Fruit fly (Drosophila melanogaster) whole organism, embryonic: Measurements from ENCODE around the gene Ac76E.

Experiments
- Aef1 ChIP-seq: fragments of 200-800 bp; sonication (Bioruptor generic); IDR thresholded peaks from 3 replicates; pipeline ENCODE4 v1.3.6; 2022; ENCODE audit warnings: missing biosample characterization, missing genetic modification characterization
- Asciz ChIP-seq: fragments of 200-800 bp; sonication (Bioruptor generic); optimal IDR thresholded peaks from 2 replicates; lab custom pipeline; 2017; ENCODE audit warnings: missing biosample characterization, mild to moderate bottlenecking, missing genetic modification characterization, missing genetic modification reagents
- Atf3 ChIP-seq: fragments of 200-800 bp; sonication (Bioruptor generic); optimal IDR thresholded peaks from 3 replicates; lab custom pipeline; 2016; ENCODE audit warnings: missing biosample characterization, missing genetic modification characterization
- Awh ChIP-seq: fragments of 200-800 bp; sonication (Bioruptor generic); IDR thresholded peaks from 2 replicates; pipeline ENCODE4, ENCODE4 v1.3.6; 2022; ENCODE audit warnings: missing biosample characterization, missing genetic modification characterization
- B-H1 ChIP-seq: fragments of 200-800 bp; sonication (Bioruptor generic); IDR thresholded peaks from 3 replicates; pipeline ENCODE4 v1.3.6; 2022; ENCODE audit warnings: missing biosample characterization, missing genetic modification characterization
- CG10565 ChIP-seq: fragments of 200-800 bp; sonication (Bioruptor generic); optimal IDR thresholded peaks from 3 replicates; lab custom pipeline; 2016; ENCODE audit warnings: missing biosample characterization, mild to moderate bottlenecking, missing genetic modification characterization
- CG11085 ChIP-seq: fragments of 200-800 bp; sonication (Bioruptor generic); IDR thresholded peaks from 2 replicates; pipeline ENCODE4 v1.3.6; 2022; ENCODE audit warnings: missing biosample characterization, missing genetic modification characterization
- CG12391 ChIP-seq: fragments of 200-800 bp; sonication (Bioruptor generic); optimal IDR thresholded peaks from 3 replicates; lab custom pipeline; 2018; ENCODE audit warnings: missing biosample characterization, mild to moderate bottlenecking, missing genetic modification characterization, moderate library complexity
- CG1602 ChIP-seq: fragments of 200-800 bp; sonication (Bioruptor generic); optimal IDR thresholded peaks from 3 replicates; lab custom pipeline; 2016; ENCODE audit warnings: missing biosample characterization, missing genetic modification characterization
- CG1603 ChIP-seq: fragments of 200-800 bp; sonication (Bioruptor generic); optimal IDR thresholded peaks from 2 replicates; lab custom pipeline; 2019; ENCODE audit warnings: missing biosample characterization, mild to moderate bottlenecking, missing genetic modification characterization, moderate library complexity
- CG16815 ChIP-seq: fragments of 200-800 bp; sonication (Bioruptor generic); optimal IDR thresholded peaks from 3 replicates; lab custom pipeline; 2017; ENCODE audit warnings: missing biosample characterization, mild to moderate bottlenecking, missing genetic modification characterization
- CG17829 ChIP-seq: fragments of 200-800 bp; optimal IDR thresholded peaks from 2 replicates; lab custom pipeline; 2019; ENCODE audit warnings: missing biosample characterization, mild to moderate bottlenecking, missing genetic modification characterization, moderate library complexity
- CG1792 ChIP-seq: fragments of 200-800 bp; sonication (Bioruptor generic); optimal IDR thresholded peaks from 2 replicates; lab custom pipeline; 2016; ENCODE audit warnings: missing biosample characterization, missing genetic modification characterization
- CG1832 ChIP-seq: fragments of 200-800 bp; sonication (Bioruptor generic); optimal IDR thresholded peaks from 2 replicates; lab custom pipeline; 2017; ENCODE audit warnings: missing biosample characterization, mild to moderate bottlenecking, missing genetic modification characterization, inconsistent platforms
- CG2116 ChIP-seq: fragments of 200-800 bp; sonication (Bioruptor generic); optimal IDR thresholded peaks from 3 replicates; lab custom pipeline; 2018; ENCODE audit warnings: missing biosample characterization, mild to moderate bottlenecking, missing genetic modification characterization
- CG30020 ChIP-seq: fragments of 200-800 bp; optimal IDR thresholded peaks from 2 replicates; lab custom pipeline; 2019; ENCODE audit warnings: missing biosample characterization, mild to moderate bottlenecking, missing genetic modification characterization, moderate library complexity
- CG32532 ChIP-seq: fragments of 200-800 bp; sonication (Bioruptor generic); IDR thresholded peaks from 2 replicates; pipeline ENCODE4 v1.3.6; 2022; ENCODE audit warnings: missing biosample characterization, missing genetic modification characterization
- CG32772 ChIP-seq: fragments of 200-800 bp; sonication (Bioruptor generic); IDR thresholded peaks from 2 replicates; pipeline ENCODE4 v1.3.6; 2022; ENCODE audit warnings: missing biosample characterization, missing genetic modification characterization
- CG4424 ChIP-seq: fragments of 200-800 bp; sonication (Bioruptor generic); optimal IDR thresholded peaks from 3 replicates; lab custom pipeline; 2016; ENCODE audit warnings: missing biosample characterization, missing genetic modification characterization
- CG8281 ChIP-seq: fragments of 200-800 bp; sonication (Bioruptor generic); optimal IDR thresholded peaks from 2 replicates; lab custom pipeline; 2018; ENCODE audit warnings: missing biosample characterization, mild to moderate bottlenecking, missing genetic modification characterization, moderate library complexity
- CG9727 ChIP-seq: fragments of 200-800 bp; sonication (Bioruptor generic); optimal IDR thresholded peaks from 3 replicates; lab custom pipeline; 2017; ENCODE audit warnings: missing biosample characterization, mild to moderate bottlenecking, missing genetic modification characterization
- CG9876 ChIP-seq: fragments of 200-800 bp; sonication (Bioruptor generic); optimal IDR thresholded peaks from 2 replicates; lab custom pipeline; 2016; ENCODE audit warnings: missing biosample characterization, missing genetic modification characterization
- CoRest ChIP-seq: fragments of 200-800 bp; sonication (Bioruptor generic); optimal IDR thresholded peaks from 3 replicates; lab custom pipeline; 2018; ENCODE audit warnings: missing biosample characterization, mild to moderate bottlenecking, missing genetic modification characterization, moderate library complexity
- Dip3 ChIP-seq: fragments of 200-800 bp; sonication (Bioruptor generic); optimal IDR thresholded peaks from 3 replicates; lab custom pipeline; 2016; ENCODE audit warnings: missing biosample characterization, missing genetic modification characterization
- E2f2 ChIP-seq: fragments of 200-800 bp; sonication (Bioruptor generic); IDR thresholded peaks from 2 replicates; pipeline ENCODE4 v1.3.6; 2022; ENCODE audit warnings: missing biosample characterization, missing genetic modification characterization
- H15 ChIP-seq: fragments of 200-800 bp; sonication (Bioruptor generic); IDR thresholded peaks from 3 replicates; pipeline ENCODE4 v1.3.6; 2022; ENCODE audit warnings: missing biosample characterization, missing genetic modification characterization
- Hmr ChIP-seq: fragments of 200-800 bp; sonication (Bioruptor generic); optimal IDR thresholded peaks from 3 replicates; lab custom pipeline; 2017; ENCODE audit warnings: mild to moderate bottlenecking, missing biosample characterization, missing genetic modification reagents, missing genetic modification characterization
- Hr3 ChIP-seq: fragments of 200-800 bp; sonication (Bioruptor generic); optimal IDR thresholded peaks from 3 replicates; lab custom pipeline; 2016; ENCODE audit warnings: missing biosample characterization, missing genetic modification characterization
- Lim3 ChIP-seq: fragments of 200-800 bp; sonication (Bioruptor generic); IDR thresholded peaks from 2 replicates; pipeline ENCODE4 v1.3.6; 2022; ENCODE audit warnings: missing biosample characterization, missing genetic modification characterization
- Nf-YC ChIP-seq: fragments of 200-800 bp; optimal IDR thresholded peaks from 3 replicates; lab custom pipeline; 2019; ENCODE audit warnings: missing biosample characterization, mild to moderate bottlenecking, missing genetic modification characterization, moderate library complexity
- abd-A ChIP-seq: fragments of 200-800 bp; sonication (Bioruptor generic); optimal IDR thresholded peaks from 3 replicates; lab custom pipeline; 2019; ENCODE audit warnings: missing biosample characterization, mild to moderate bottlenecking, missing genetic modification characterization, moderate library complexity
- ac ChIP-seq: fragments of 200-800 bp; sonication (Bioruptor generic); optimal IDR thresholded peaks from 3 replicates; lab custom pipeline; 2017; ENCODE audit warnings: missing biosample characterization, mild to moderate bottlenecking, missing genetic modification characterization
- bbx ChIP-seq: fragments of 200-800 bp; sonication (Bioruptor generic); IDR thresholded peaks from 2 replicates; pipeline ENCODE4 v1.3.6; 2022; ENCODE audit warnings: missing biosample characterization, missing genetic modification characterization; ENCODE audit not compliant: partially characterized antibody
- bowl ChIP-seq: fragments of 200-800 bp; sonication (Bioruptor generic); IDR thresholded peaks from 2 replicates; pipeline ENCODE4 v1.3.6; 2022; ENCODE audit warnings: missing biosample characterization, missing genetic modification characterization
- ci ChIP-seq: fragments of 200-800 bp; sonication (Bioruptor generic); IDR thresholded peaks from 3 replicates; pipeline ENCODE4 v1.3.6; 2022; ENCODE audit warnings: missing biosample characterization, missing genetic modification characterization
- fd64A ChIP-seq: fragments of 200-800 bp; sonication (Bioruptor generic); optimal IDR thresholded peaks from 3 replicates; lab custom pipeline; 2018; ENCODE audit warnings: missing biosample characterization, mild to moderate bottlenecking, missing genetic modification characterization
- lola ChIP-seq, 3 experiments: fragments of >200 bp in 2 of 3; fragments of 200-800 bp in 1 of 3; sonication (Bioruptor generic) in 1 of 3; optimal IDR thresholded peaks; 2 replicates each; lab custom pipeline; 2017 to 2019; ENCODE audit warnings: missing biosample characterization in 3 of 3, missing genetic modification characterization in 3 of 3, mild to moderate bottlenecking in 1 of 3, moderate library complexity in 1 of 3
- maf-S ChIP-seq: fragments of 200-800 bp; sonication (Bioruptor generic); optimal IDR thresholded peaks from 2 replicates; lab custom pipeline; 2016; ENCODE audit warnings: missing biosample characterization, missing genetic modification characterization
- otp ChIP-seq: fragments of 200-800 bp; sonication (Bioruptor generic); IDR thresholded peaks from 3 replicates; pipeline ENCODE4, ENCODE4 v1.3.6; 2022; ENCODE audit warnings: missing biosample characterization, missing genetic modification characterization
- prd ChIP-seq, 3 experiments: fragments of >200 bp in 2 of 3; fragments of 200-800 bp in 1 of 3; sonication (Bioruptor generic) in 1 of 3; optimal IDR thresholded peaks in 2 of 3; IDR thresholded peaks in 1 of 3; 2 replicates in 2 of 3; 3 replicates in 1 of 3; pipeline versions ENCODE4 v1.3.6 to Lab custom; 2017 to 2022; ENCODE audit warnings: missing biosample characterization in 1 of 3, missing genetic modification characterization in 1 of 3
- pum ChIP-seq: fragments of 200-800 bp; sonication (Bioruptor generic); optimal IDR thresholded peaks from 2 replicates; lab custom pipeline; 2016; ENCODE audit warnings: missing biosample characterization, missing genetic modification characterization
- pzg ChIP-seq: fragments of 200-800 bp; sonication (Bioruptor generic); optimal IDR thresholded peaks from 3 replicates; lab custom pipeline; 2018; ENCODE audit warnings: missing biosample characterization, mild to moderate bottlenecking, missing genetic modification characterization, moderate library complexity
- sim ChIP-seq: fragments of 200-800 bp; sonication (Bioruptor generic); IDR thresholded peaks from 2 replicates; pipeline ENCODE4 v1.3.6; 2022; ENCODE audit warnings: missing biosample characterization, missing genetic modification characterization
- slbo ChIP-seq: fragments of 200-800 bp; sonication (Bioruptor generic); IDR thresholded peaks from 2 replicates; pipeline ENCODE4 v1.3.6; 2022; ENCODE audit warnings: missing biosample characterization, missing genetic modification characterization
- twi ChIP-seq: fragments of 200-800 bp; optimal IDR thresholded peaks from 2 replicates; lab custom pipeline; 2019; ENCODE audit warnings: missing biosample characterization, mild to moderate bottlenecking, missing genetic modification characterization, moderate library complexity
- vnd ChIP-seq: fragments of 200-800 bp; sonication (Bioruptor generic); IDR thresholded peaks from 3 replicates; pipeline ENCODE4 v1.3.6; 2022; ENCODE audit warnings: missing biosample characterization, missing genetic modification characterization; ENCODE audit not compliant: partially characterized antibody
- zen2 ChIP-seq: fragments of 200-800 bp; sonication (Bioruptor generic); IDR thresholded peaks from 3 replicates; pipeline ENCODE4 v1.3.6; 2022; ENCODE audit warnings: missing biosample characterization, missing genetic modification characterization; ENCODE audit not compliant: partially characterized antibody

Gene Ac76E

DNA sequence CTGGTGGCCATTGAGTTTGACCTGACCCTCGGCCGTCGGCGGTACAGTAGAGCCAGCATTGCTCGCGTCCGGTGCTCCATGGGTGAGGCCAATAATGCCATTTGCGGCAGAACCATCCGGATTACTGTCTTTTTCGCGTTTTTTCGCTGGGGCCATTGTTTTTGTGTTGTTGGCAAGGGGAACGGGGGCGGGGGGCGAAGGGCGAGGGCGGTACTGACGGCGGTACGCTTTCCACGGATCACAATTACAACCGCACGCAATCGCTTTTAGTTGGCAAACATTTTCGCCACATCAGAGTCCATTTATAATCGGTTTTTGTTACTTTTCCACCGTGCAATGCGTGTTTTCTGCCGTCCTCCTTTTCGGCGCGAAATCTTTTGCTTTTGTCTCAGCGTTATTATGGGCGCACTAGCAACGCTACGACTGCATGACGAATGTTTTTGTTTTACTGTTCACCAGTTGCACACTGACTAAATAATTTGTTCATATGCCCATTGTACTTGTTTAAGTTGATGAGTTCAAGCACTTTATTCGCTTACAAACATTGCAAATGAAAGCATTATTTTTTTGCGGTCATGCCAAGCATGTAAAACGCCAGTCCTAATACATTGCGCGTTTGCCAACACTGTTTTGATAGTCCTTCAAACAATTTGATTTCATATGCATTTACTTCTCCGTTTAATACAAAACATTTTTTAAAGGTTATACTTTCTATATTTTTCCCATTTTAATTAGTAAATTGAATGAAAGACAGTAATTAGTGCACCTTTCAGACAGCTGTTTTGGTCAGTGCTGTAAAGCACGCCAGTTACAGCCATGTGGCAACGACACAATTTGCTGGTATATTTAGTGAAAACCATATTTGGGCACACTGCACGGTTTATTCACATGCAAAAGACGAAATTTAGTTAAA lies 16.0 kb upstream of the Ac76E start, which contains the start of gene Pfdn6 (continued):
- no peak for TF ChIP-seq CG8281
- TF ChIP-seq CG16815 (GFP tag; lab: Kevin White, UChicago), result peak; percentile 74
- peak; percentile 80 for TF ChIP-seq CG12391 (tag; lab: Kevin White, UChicago)
- TF ChIP-seq bowl (GFP tag; lab: Robert Waterston, UW), result 0 out of 2 replicates have a peak, but pooled peaks have one; percentile 19
- TF ChIP-seq sim (GFP tag; lab: Robert Waterston, UW), result no peak
- TF ChIP-seq bbx (GFP tag; lab: Robert Waterston, UW), result peak; percentile 34; the same call in 1 of the 2 replicates
- no peak for TF ChIP-seq CG1832
- TF ChIP-seq Hmr (GFP tag; lab: Kevin White, UChicago), result peak; percentile 75
- peak; percentile 55; the same call in 1 of the 3 replicates for TF ChIP-seq otp (GFP tag; lab: Robert Waterston, UW)
- TF ChIP-seq fd64A, result peak; percentile 6
- TF ChIP-seq CG30020 (tag; lab: Kevin White, UChicago), result peak; percentile 65
- peak; percentile 89 for TF ChIP-seq CG9876 (GFP tag; lab: Kevin White, UChicago)
- TF ChIP-seq ac, result no peak
- TF ChIP-seq B-H1 (GFP tag; lab: Robert Waterston, UW), result peak; percentile 41; the same call in 1 of the 3 replicates
- peak; percentile 68 for TF ChIP-seq CG4424
- TF ChIP-seq Nf-YC (tag; lab: Kevin White, UChicago), result peak; percentile 68
- TF ChIP-seq ci (GFP tag; lab: Robert Waterston, UW), result peak; percentile 85; the same call in 2 of the 3 replicates
- TF ChIP-seq CG1792 (GFP tag; lab: Kevin White, UChicago), result peak; percentile 95
- no peak for TF ChIP-seq abd-A (tag; lab: Kevin White, UChicago)
- TF ChIP-seq E2f2 (GFP tag; lab: Robert Waterston, UW), result peak; percentile 39
- peak; percentile 67 for TF ChIP-seq CG17829 (tag; lab: Kevin White, UChicago)
- peak; percentile 42 for TF ChIP-seq Atf3 (GFP tag; lab: Kevin White, UChicago)
- TF ChIP-seq CG1602, result peak; percentile 76
- TF ChIP-seq zen2 (GFP tag; lab: Robert Waterston, UW), result no peak; the same call in 2 of the 3 replicates
- peak; percentile 78 for TF ChIP-seq CG32532 (GFP tag; lab: Robert Waterston, UW)
- TF ChIP-seq CG11085 (GFP tag; lab: Robert Waterston, UW), result 0 out of 2 replicates have a peak, but pooled peaks have one; percentile 15
- TF ChIP-seq lola (GFP tag; optimal IDR thresholded peaks at IDR 0.05; lab: Kevin White, UChicago), result peak in 1 of 3 experiments; percentile 85
- peak; percentile 85 for TF ChIP-seq pzg (GFP tag; lab: Kevin White, UChicago)
- TF ChIP-seq Asciz, result no peak
- peak; percentile 50 for TF ChIP-seq twi (tag; lab: Kevin White, UChicago)
- peak; percentile 81 for TF ChIP-seq Hr3 (GFP tag; lab: Kevin White, UChicago)
- TF ChIP-seq CG1603 (tag; lab: Kevin White, UChicago), result peak; percentile 89
- peak; percentile 88 for TF ChIP-seq Dip3 (GFP tag; lab: Kevin White, UChicago)
- peak; percentile 61 for TF ChIP-seq CG2116 (GFP tag; lab: Kevin White, UChicago)
- peak; percentile 82 for TF ChIP-seq CoRest (tag; lab: Kevin White, UChicago)
- peak; percentile 71 for TF ChIP-seq Aef1 (GFP tag; lab: Robert Waterston, UW)
- TF ChIP-seq slbo (GFP tag; lab: Robert Waterston, UW), result peak; percentile 88
- TF ChIP-seq vnd (GFP tag; lab: Robert Waterston, UW), result peak; percentile 83
- TF ChIP-seq H15 (GFP tag; lab: Robert Waterston, UW), result peak; percentile 57; the same call in 1 of the 3 replicates
- peak; percentile 81 for TF ChIP-seq CG32772 (GFP tag; lab: Robert Waterston, UW)
- peak; percentile 72 for TF ChIP-seq maf-S (GFP tag; lab: Kevin White, UChicago)
- TF ChIP-seq Awh (GFP tag; lab: Robert Waterston, UW), result peak; percentile 64; the same call in 1 of the 2 replicates
- no peak for TF ChIP-seq CG10565 (GFP tag; lab: Kevin White, UChicago)
- no peak for TF ChIP-seq prd (optimal IDR thresholded peaks at IDR 0.05; lab: Kevin White, UChicago)
- peak; percentile 83 for TF ChIP-seq prd (GFP tag; IDR thresholded peaks at IDR 0.05; lab: Robert Waterston, UW)
- peak; percentile 36 for TF ChIP-seq pum
- TF ChIP-seq Lim3 (GFP tag; lab: Robert Waterston, UW), result no peak
- peak; percentile 79 for TF ChIP-seq CG9727 (GFP tag; lab: Kevin White, UChicago)
